Worm (Caenorhabditis elegans) whole organism, L1 larva: ENCODE data around the gene ZK856.6.

Experiments
- C16A3.4 ChIP-seq: fragments of 150-350 bp; optimal IDR thresholded peaks from 2 replicates; lab custom pipeline; 2014; ENCODE audit warnings: missing biosample characterization, missing genetic modification characterization
- F16B12.6 ChIP-seq: fragments of 150-350 bp; optimal IDR thresholded peaks from 2 replicates; lab custom pipeline; 2014; ENCODE audit warnings: missing biosample characterization, missing genetic modification characterization
- aly-2 ChIP-seq: fragments of 150-350 bp; optimal IDR thresholded peaks from 2 replicates; lab custom pipeline; 2014; ENCODE audit warnings: missing biosample characterization, missing genetic modification characterization
- blmp-1 ChIP-seq: fragments of 150-350 bp; optimal IDR thresholded peaks from 2 replicates; lab custom pipeline; 2014; ENCODE audit warnings: missing biosample characterization, missing genetic modification characterization
- ceh-63 ChIP-seq: fragments of 200-800 bp; sonication (Bioruptor generic); optimal IDR thresholded peaks from 2 replicates; lab custom pipeline; 2018; ENCODE audit warnings: mild to moderate bottlenecking, missing genetic modification characterization, missing compliant biosample characterization
- ceh-8 ChIP-seq: fragments of 200-800 bp; sonication (Bioruptor generic); optimal IDR thresholded peaks from 2 replicates; lab custom pipeline; 2018; ENCODE audit warnings: mild to moderate bottlenecking, missing genetic modification characterization, moderate library complexity, missing compliant biosample characterization
- ces-1 ChIP-seq: fragments of 150-350 bp; optimal IDR thresholded peaks from 2 replicates; lab custom pipeline; 2014; ENCODE audit warnings: missing biosample characterization, missing genetic modification reagents, missing genetic modification characterization
- efl-1 ChIP-seq, 4 experiments: fragments of 150-350 bp; optimal IDR thresholded peaks in 3 of 4; peaks in 1 of 4; 1 replicate in 1 of 4; 2 replicates in 3 of 4; lab custom pipeline; 2014; ENCODE audit warnings: missing biosample characterization in 2 of 4, missing genetic modification characterization in 2 of 4, missing genetic modification reagents in 2 of 4
- efl-3 ChIP-seq: fragments of 200-800 bp; sonication (Bioruptor generic); optimal IDR thresholded peaks from 2 replicates; lab custom pipeline; 2018; ENCODE audit warnings: mild to moderate bottlenecking, missing genetic modification characterization, missing compliant biosample characterization
- egl-13 ChIP-seq: sonication (generic microtip); optimal IDR thresholded peaks from 2 replicates; lab custom pipeline; 2016; ENCODE audit warnings: missing genotype, missing genetic modification reagents, missing genetic modification characterization, missing compliant biosample characterization
- egl-27 ChIP-seq, 2 experiments: fragments of 150-350 bp in 1 of 2; sonication (generic microtip); optimal IDR thresholded peaks; 3 replicates each; lab custom pipeline; 2017 to 2018; ENCODE audit warnings: missing biosample characterization in 2 of 2, missing genetic modification characterization in 2 of 2, missing genetic modification reagents in 2 of 2
- elt-2 ChIP-seq: sonication (generic microtip); optimal IDR thresholded peaks from 2 replicates; lab custom pipeline; 2016; ENCODE audit warnings: missing genetic modification characterization, mild to moderate bottlenecking, inconsistent platforms, missing compliant biosample characterization, missing genetic modification reagents
- elt-3 ChIP-seq, 6 experiments: fragments of 150-350 bp in 1 of 6; sonication (generic microtip); optimal IDR thresholded peaks; 2 replicates each; lab custom pipeline; 2017 to 2018; ENCODE audit warnings: missing biosample characterization in 6 of 6, missing genetic modification characterization in 6 of 6, inconsistent platforms in 1 of 6
- ets-5 ChIP-seq: fragments of 200-800 bp; sonication (Bioruptor generic); IDR thresholded peaks from 2 replicates; pipeline ENCODE4 v1.3.6; 2022; ENCODE audit warnings: missing genetic modification characterization, missing compliant biosample characterization
- fkh-10 ChIP-seq: sonication (generic microtip); optimal IDR thresholded peaks from 2 replicates; lab custom pipeline; 2017; ENCODE audit warnings: missing biosample characterization, missing genetic modification reagents, missing genetic modification characterization
- fkh-8 ChIP-seq: sonication (generic microtip); optimal IDR thresholded peaks from 2 replicates; lab custom pipeline; 2016; ENCODE audit warnings: mild to moderate bottlenecking, missing genetic modification characterization, missing compliant biosample characterization
- fos-1 ChIP-seq: fragments of 150-350 bp; optimal IDR thresholded peaks from 2 replicates; lab custom pipeline; 2014; ENCODE audit warnings: missing biosample characterization, missing genetic modification characterization
- grh-1 ChIP-seq: fragments of 200-800 bp; sonication (Bioruptor generic); IDR thresholded peaks from 2 replicates; pipeline ENCODE4 v1.3.6; 2022; ENCODE audit warnings: missing genetic modification reagents, missing genetic modification characterization, missing compliant biosample characterization
- hlh-4 ChIP-seq: sonication (generic microtip); optimal IDR thresholded peaks from 2 replicates; lab custom pipeline; 2016; ENCODE audit warnings: mild to moderate bottlenecking, missing genetic modification characterization, missing compliant biosample characterization
- irx-1 ChIP-seq: sonication (generic microtip); optimal IDR thresholded peaks from 2 replicates; lab custom pipeline; 2016; ENCODE audit warnings: missing genetic modification characterization, missing compliant biosample characterization
- lin-13 ChIP-seq: fragments of 150-350 bp; optimal IDR thresholded peaks from 2 replicates; lab custom pipeline; 2014; ENCODE audit warnings: missing biosample characterization, missing genetic modification reagents, missing genetic modification characterization
- lin-39 ChIP-seq: fragments of 150-350 bp; optimal IDR thresholded peaks from 2 replicates; lab custom pipeline; 2014; ENCODE audit warnings: missing biosample characterization, missing genetic modification reagents, missing genetic modification characterization
- lsy-2 ChIP-seq, 2 experiments: fragments of 150-350 bp; optimal IDR thresholded peaks; 2 replicates each; lab custom pipeline; 2014; ENCODE audit warnings: missing biosample characterization in 2 of 2, missing genetic modification characterization in 2 of 2
- mdl-1 ChIP-seq, 2 experiments: fragments of 150-350 bp; optimal IDR thresholded peaks; 2 replicates each; lab custom pipeline; 2014 to 2017; ENCODE audit warnings: missing biosample characterization in 2 of 2, missing genetic modification characterization in 2 of 2, inconsistent platforms in 1 of 2
- mep-1 ChIP-seq: fragments of 150-350 bp; optimal IDR thresholded peaks from 2 replicates; lab custom pipeline; 2014; ENCODE audit warnings: missing biosample characterization, missing genetic modification characterization
- nhr-11 ChIP-seq: fragments of 150-350 bp; optimal IDR thresholded peaks from 2 replicates; lab custom pipeline; 2014; ENCODE audit warnings: missing biosample characterization, missing genetic modification characterization
- nhr-20 ChIP-seq: sonication (generic microtip); optimal IDR thresholded peaks from 2 replicates; lab custom pipeline; 2016; ENCODE audit warnings: mild to moderate bottlenecking, missing genetic modification characterization, missing compliant biosample characterization
- nhr-28 ChIP-seq: fragments of 150-350 bp; optimal IDR thresholded peaks from 2 replicates; lab custom pipeline; 2014; ENCODE audit warnings: missing biosample characterization, missing genetic modification characterization
- nhr-47 ChIP-seq: sonication (generic microtip); optimal IDR thresholded peaks from 2 replicates; lab custom pipeline; 2016; ENCODE audit warnings: mild to moderate bottlenecking, missing genetic modification characterization, moderate library complexity, missing compliant biosample characterization
- nhr-71 ChIP-seq: sonication (generic microtip); optimal IDR thresholded peaks from 2 replicates; lab custom pipeline; 2016; ENCODE audit warnings: mild to moderate bottlenecking, missing genetic modification characterization, moderate library complexity, missing compliant biosample characterization
- nhr-77 ChIP-seq: fragments of 150-350 bp; optimal IDR thresholded peaks from 2 replicates; lab custom pipeline; 2014; ENCODE audit warnings: missing biosample characterization, missing genetic modification characterization
- nhr-84 ChIP-seq: sonication (generic microtip); optimal IDR thresholded peaks from 2 replicates; lab custom pipeline; 2017; ENCODE audit warnings: missing biosample characterization, missing genetic modification characterization
- nhr-85 ChIP-seq: sonication (generic microtip); peaks from one replicate; lab custom pipeline; 2016; ENCODE audit warnings: missing genetic modification characterization, inconsistent platforms, missing compliant biosample characterization
- nhr-90 ChIP-seq: sonication (generic microtip); optimal IDR thresholded peaks from 2 replicates; lab custom pipeline; 2016; ENCODE audit warnings: mild to moderate bottlenecking, missing genetic modification characterization, missing compliant biosample characterization; ENCODE audit not compliant: poor library complexity
- pag-3 ChIP-seq: sonication (generic microtip); optimal IDR thresholded peaks from 2 replicates; lab custom pipeline; 2017; ENCODE audit warnings: missing genetic modification characterization, mild to moderate bottlenecking, missing compliant biosample characterization, antibody characterized with exemption, borderline replicate concordance; ENCODE audit not compliant: insufficient read depth
- pqm-1 ChIP-seq: sonication (generic microtip); optimal IDR thresholded peaks from 3 replicates; lab custom pipeline; 2017; ENCODE audit warnings: missing biosample characterization, missing genetic modification characterization
- rnt-1 ChIP-seq: sonication (generic microtip); optimal IDR thresholded peaks from 2 replicates; lab custom pipeline; 2016; ENCODE audit warnings: mild to moderate bottlenecking, missing genetic modification characterization, moderate library complexity, missing compliant biosample characterization
- skn-1 ChIP-seq: fragments of 150-350 bp; optimal IDR thresholded peaks from 2 replicates; lab custom pipeline; 2014; ENCODE audit warnings: missing biosample characterization, missing genetic modification characterization
- snpc-4 ChIP-seq: fragments of 150-350 bp; optimal IDR thresholded peaks from 2 replicates; lab custom pipeline; 2014; ENCODE audit warnings: missing biosample characterization, missing genetic modification characterization
- snu-23 ChIP-seq: sonication (generic microtip); optimal IDR thresholded peaks from 2 replicates; lab custom pipeline; 2016; ENCODE audit warnings: missing genetic modification characterization, missing compliant biosample characterization
- sox-4 ChIP-seq: sonication (generic microtip); optimal IDR thresholded peaks from 2 replicates; lab custom pipeline; 2016; ENCODE audit warnings: missing genetic modification characterization, missing compliant biosample characterization
- tlp-1 ChIP-seq: fragments of 150-350 bp; optimal IDR thresholded peaks from 2 replicates; lab custom pipeline; 2014; ENCODE audit warnings: missing biosample characterization, missing genetic modification characterization
- unc-130 ChIP-seq: fragments of 150-350 bp; optimal IDR thresholded peaks from 2 replicates; lab custom pipeline; 2017; ENCODE audit warnings: missing biosample characterization, missing genetic modification characterization, inconsistent platforms
- unc-30 ChIP-seq: sonication (generic microtip); optimal IDR thresholded peaks from 2 replicates; lab custom pipeline; 2017; ENCODE audit warnings: missing biosample characterization, missing genetic modification characterization
- unc-62 ChIP-seq: fragments of 150-350 bp; optimal IDR thresholded peaks from 2 replicates; lab custom pipeline; 2014; ENCODE audit warnings: missing biosample characterization, missing genetic modification reagents, missing genetic modification characterization
- unc-86 ChIP-seq: sonication (generic microtip); optimal IDR thresholded peaks from 2 replicates; lab custom pipeline; 2016; ENCODE audit warnings: missing genetic modification characterization, missing compliant biosample characterization
- ztf-11 ChIP-seq, 2 experiments: sonication (generic microtip); optimal IDR thresholded peaks; 2 replicates each; lab custom pipeline; 2016 to 2017; ENCODE audit warnings: missing genetic modification characterization in 2 of 2, missing biosample characterization in 1 of 2, missing compliant biosample characterization in 1 of 2
- ztf-4 ChIP-seq: fragments of 150-350 bp; optimal IDR thresholded peaks from 2 replicates; lab custom pipeline; 2014; ENCODE audit warnings: missing biosample characterization, missing genetic modification characterization

ZK856.6 gene

ce11 chrV:10201913-10202312 lies 3.4 kb downstream of the ZK856.6 start, which contains the start of gene ZK856.7:
ZK856.7 (plus strand) TSS chrV:10202098.
- TF ChIP-seq nhr-20 (peak; percentile 16), lin-39 (no peak), blmp-1 (tag; lab: Kevin White, UChicago) (peak; percentile 9)

DNA sequence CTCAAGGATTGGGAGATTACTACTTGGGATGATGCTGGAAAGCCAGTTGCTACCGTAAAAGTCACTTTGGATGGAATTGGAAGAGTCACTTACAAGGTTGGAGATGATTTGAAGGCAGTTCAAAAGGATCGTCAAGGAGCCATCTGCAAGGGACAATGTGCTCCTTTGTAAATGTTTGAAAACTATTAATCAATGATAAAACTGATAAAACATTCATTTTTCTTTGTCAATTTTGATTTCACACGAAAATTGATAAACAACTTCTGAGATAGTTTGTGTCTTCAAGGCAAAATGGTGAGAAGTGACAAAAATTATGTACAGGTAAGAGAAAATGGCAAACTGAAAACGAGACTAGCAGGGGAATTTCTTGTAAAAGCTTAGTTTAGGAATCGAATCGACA lies 3.9 kb downstream of the ZK856.6 start:
- TF ChIP-seq blmp-1 (tag; lab: Kevin White, UChicago) (no peak), nhr-90 (tag; lab: Kevin White, UChicago) (no peak), efl-1 (optimal IDR thresholded peaks at IDR 0.05; lab: Kevin White, UChicago) (no peak), efl-1 (GFP tag; optimal IDR thresholded peaks at IDR 0.05 in 1 of 2; lab: Kevin White, UChicago) (peak in 1 of 2 experiments; percentile 91), fkh-10 (GFP tag; lab: Kevin White, UChicago) (no peak), rnt-1 (tag; lab: Kevin White, UChicago) (no peak), elt-2 (tag; lab: Kevin White, UChicago) (peak; percentile 15), nhr-71 (tag; lab: Kevin White, UChicago) (no peak)

DNA sequence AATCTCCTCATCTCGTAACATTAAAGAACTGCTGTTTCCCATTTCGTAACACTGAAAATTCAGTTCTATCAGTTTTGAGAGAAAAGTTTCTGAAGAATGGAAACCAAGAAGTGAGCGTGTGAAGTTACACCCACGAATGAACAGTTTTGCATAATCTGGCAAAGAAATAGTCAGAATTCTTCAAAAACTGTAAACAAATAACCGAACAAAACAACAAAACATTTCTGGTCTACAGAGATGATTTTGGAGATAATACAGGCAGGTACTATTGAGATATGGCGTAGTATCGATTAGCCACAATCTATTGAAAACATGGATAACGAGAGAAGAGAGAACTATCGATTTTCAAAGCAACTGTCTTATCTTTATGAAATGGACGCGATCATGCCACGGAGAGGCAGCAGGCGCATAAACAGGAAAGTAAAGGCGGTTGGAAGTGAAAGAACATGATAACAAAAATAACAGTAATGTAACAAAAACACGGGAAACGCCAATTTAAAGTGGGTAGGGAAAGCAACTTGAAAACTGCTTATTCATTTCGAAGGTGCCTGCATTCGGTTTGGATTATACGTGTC lies 5.0 kb downstream of the ZK856.6 start, which contains the start of gene chpf-1:
Gene chpf-1, minus strand, starts transcription at position 51 of the 575 bp plus-strand sequence.
- TF ChIP-seq fos-1 (no peak), ces-1 (GFP tag; lab: Kevin White, UChicago) (no peak), elt-3 (tag; optimal IDR thresholded peaks at IDR 0.05; lab: Kevin White, UChicago) (peak in 1 of 6 experiments; percentile 80), pag-3 (no peak), unc-62 (GFP tag; lab: Kevin White, UChicago) (no peak), lin-39 (no peak), ztf-4 (tag; lab: Kevin White, UChicago) (no peak), irx-1 (tag; lab: Kevin White, UChicago) (no peak), unc-30 (tag; lab: Kevin White, UChicago) (no peak), mdl-1 (tag; optimal IDR thresholded peaks at IDR 0.05; lab: Kevin White, UChicago) (peak in 1 of 2 experiments; percentile 0), unc-130 (tag; lab: Kevin White, UChicago) (peak; percentile 26), mep-1 (tag; lab: Kevin White, UChicago) (peak; percentile 20), nhr-47 (tag; lab: Kevin White, UChicago) (no peak), egl-13 (no peak), nhr-90 (tag; lab: Kevin White, UChicago) (no peak), tlp-1 (no peak), nhr-28 (tag; lab: Kevin White, UChicago) (no peak), ets-5 (GFP tag; lab: Robert Waterston, UW) (no peak), lsy-2 (tag; optimal IDR thresholded peaks at IDR 0.05; lab: Kevin White, UChicago) (no peak), pqm-1 (tag; lab: Kevin White, UChicago) (no peak), nhr-85 (tag; lab: Kevin White, UChicago) (no peak), nhr-11 (tag; lab: Kevin White, UChicago) (no peak), fkh-8 (tag; lab: Kevin White, UChicago) (no peak), F16B12.6 (tag; lab: Kevin White, UChicago) (no peak), lin-13 (GFP tag; lab: Kevin White, UChicago) (no peak), grh-1 (no peak), skn-1 (no peak), hlh-4 (tag; lab: Kevin White, UChicago) (no peak), ceh-63 (GFP tag; lab: Kevin White, UChicago) (no peak), efl-3 (GFP tag; lab: Kevin White, UChicago) (no peak), nhr-84 (no peak), C16A3.4 (tag; lab: Kevin White, UChicago) (no peak), ceh-8 (GFP tag; lab: Kevin White, UChicago) (no peak), elt-2 (tag; lab: Kevin White, UChicago) (peak; percentile 22), snu-23 (peak; percentile 29), ztf-11 (tag; optimal IDR thresholded peaks at IDR 0.05; lab: Kevin White, UChicago) (no peak), aly-2 (tag; lab: Kevin White, UChicago) (no peak), egl-27 (tag; optimal IDR thresholded peaks at IDR 0.05; lab: Kevin White, UChicago) (no peak), blmp-1 (tag; lab: Kevin White, UChicago) (peak; percentile 80), nhr-77 (tag; lab: Kevin White, UChicago) (no peak), unc-86 (tag; lab: Kevin White, UChicago) (no peak), sox-4 (no peak), snpc-4 (tag; lab: Kevin White, UChicago) (no peak)
